Worm (Caenorhabditis elegans) whole organism, mixed stage, embryonic: ENCODE results near the gene T09D3.9.
A peak's percentile ranks its signal among the peaks of the same experiment; 100 is the strongest.

ENCODE experiments used
- M03D4.4 ChIP-seq: sonication (generic microtip); optimal IDR thresholded peaks from 2 replicates; lab custom pipeline; 2017; ENCODE audit warnings: mild to moderate bottlenecking, missing genetic modification characterization, missing compliant biosample characterization
- bed-3 ChIP-seq: fragments of 200-800 bp; sonication (Bioruptor generic); optimal IDR thresholded peaks from 3 replicates; lab custom pipeline; 2018; ENCODE audit warnings: mild to moderate bottlenecking, missing genetic modification characterization, moderate library complexity, missing compliant biosample characterization
- blmp-1 ChIP-seq: fragments of 150-350 bp; optimal IDR thresholded peaks from 2 replicates; lab custom pipeline; 2014; ENCODE audit warnings: missing biosample characterization, missing genetic modification characterization
- ceh-39 ChIP-seq: fragments of 150-350 bp; optimal IDR thresholded peaks from 2 replicates; lab custom pipeline; 2014; ENCODE audit warnings: missing biosample characterization, missing genetic modification characterization
- ceh-43 ChIP-seq: fragments of 200-800 bp; sonication (Bioruptor generic); optimal IDR thresholded peaks from 2 replicates; lab custom pipeline; 2018; ENCODE audit warnings: mild to moderate bottlenecking, missing genetic modification characterization, moderate library complexity, missing compliant biosample characterization
- ceh-83 ChIP-seq: fragments of 200-800 bp; sonication (Bioruptor generic); optimal IDR thresholded peaks from 2 replicates; lab custom pipeline; 2018; ENCODE audit warnings: mild to moderate bottlenecking, missing genetic modification characterization, missing compliant biosample characterization
- ces-1 ChIP-seq: fragments of 150-350 bp; optimal IDR thresholded peaks from 2 replicates; lab custom pipeline; 2014; ENCODE audit warnings: missing biosample characterization, missing genetic modification reagents, missing genetic modification characterization
- cnd-1 ChIP-seq: fragments of 200-800 bp; sonication (Bioruptor generic); optimal IDR thresholded peaks from 2 replicates; lab custom pipeline; 2018; ENCODE audit warnings: mild to moderate bottlenecking, missing genetic modification characterization, missing compliant biosample characterization
- drap-1 ChIP-seq: fragments of 200-800 bp; sonication (Bioruptor generic); optimal IDR thresholded peaks from 3 replicates; lab custom pipeline; 2018; ENCODE audit warnings: mild to moderate bottlenecking, missing genetic modification characterization, missing compliant biosample characterization
- elt-3 ChIP-seq: fragments of 150-350 bp; optimal IDR thresholded peaks from 2 replicates; lab custom pipeline; 2014; ENCODE audit warnings: missing biosample characterization, missing genetic modification characterization
- flh-1 ChIP-seq: fragments of 200-800 bp; sonication (Bioruptor generic); optimal IDR thresholded peaks from 2 replicates; lab custom pipeline; 2018; ENCODE audit warnings: mild to moderate bottlenecking, missing genetic modification characterization, moderate library complexity, missing compliant biosample characterization
- ham-2 ChIP-seq: fragments of 200-800 bp; sonication (Bioruptor generic); optimal IDR thresholded peaks from 2 replicates; lab custom pipeline; 2018; ENCODE audit warnings: mild to moderate bottlenecking, missing genetic modification characterization, missing compliant biosample characterization
- lin-32 ChIP-seq: fragments of 200-800 bp; sonication (Bioruptor generic); optimal IDR thresholded peaks from 2 replicates; lab custom pipeline; 2018; ENCODE audit warnings: mild to moderate bottlenecking, missing genetic modification characterization, missing compliant biosample characterization
- lsy-2 ChIP-seq: fragments of 150-350 bp; optimal IDR thresholded peaks from 2 replicates; lab custom pipeline; 2014; ENCODE audit warnings: missing biosample characterization, missing genetic modification characterization
- mab-5 ChIP-seq: fragments of 150-350 bp; optimal IDR thresholded peaks from 2 replicates; lab custom pipeline; 2014; ENCODE audit warnings: missing biosample characterization, missing genetic modification characterization
- mep-1 ChIP-seq: fragments of 150-350 bp; optimal IDR thresholded peaks from 2 replicates; lab custom pipeline; 2017; ENCODE audit warnings: missing biosample characterization, missing genetic modification reagents, missing genetic modification characterization, inconsistent platforms
- mls-2 ChIP-seq: sonication (generic microtip); optimal IDR thresholded peaks from 2 replicates; lab custom pipeline; 2016; ENCODE audit warnings: mild to moderate bottlenecking, missing genetic modification characterization, moderate library complexity, missing compliant biosample characterization
- nhr-12 ChIP-seq: fragments of 150-350 bp; optimal IDR thresholded peaks from 2 replicates; lab custom pipeline; 2014; ENCODE audit warnings: missing biosample characterization, missing genetic modification characterization
- nhr-2 ChIP-seq: fragments of 150-350 bp; optimal IDR thresholded peaks from 2 replicates; lab custom pipeline; 2014; ENCODE audit warnings: missing biosample characterization, missing genetic modification characterization
- nhr-28 ChIP-seq: fragments of 150-350 bp; optimal IDR thresholded peaks from 2 replicates; lab custom pipeline; 2014; ENCODE audit warnings: missing biosample characterization, missing genetic modification characterization
- nhr-76 ChIP-seq: sonication (generic microtip); optimal IDR thresholded peaks from 2 replicates; lab custom pipeline; 2017; ENCODE audit warnings: missing biosample characterization, missing genetic modification characterization
- pha-4 ChIP-seq: fragments of 150-350 bp; optimal IDR thresholded peaks from 2 replicates; lab custom pipeline; 2018; ENCODE audit warnings: missing biosample characterization, missing genetic modification reagents, missing genetic modification characterization
- sem-2 ChIP-seq: fragments of 200-800 bp; sonication (Bioruptor generic); optimal IDR thresholded peaks from 2 replicates; lab custom pipeline; 2018; ENCODE audit warnings: mild to moderate bottlenecking, missing genetic modification characterization, missing compliant biosample characterization
- snpc-4 ChIP-seq: fragments of 150-350 bp; optimal IDR thresholded peaks from 2 replicates; lab custom pipeline; 2014; ENCODE audit warnings: missing biosample characterization, missing genetic modification characterization
- sptf-1 ChIP-seq: sonication (generic microtip); optimal IDR thresholded peaks from 2 replicates; lab custom pipeline; 2017; ENCODE audit warnings: mild to moderate bottlenecking, missing genetic modification characterization, moderate library complexity, missing compliant biosample characterization
- tbx-8 ChIP-seq: fragments of 200-800 bp; sonication (Bioruptor generic); optimal IDR thresholded peaks from 2 replicates; lab custom pipeline; 2018; ENCODE audit warnings: mild to moderate bottlenecking, missing genetic modification characterization, moderate library complexity, missing compliant biosample characterization
- unc-120 ChIP-seq: sonication (generic microtip); optimal IDR thresholded peaks from 2 replicates; lab custom pipeline; 2017; ENCODE audit warnings: missing genetic modification characterization, missing compliant biosample characterization; ENCODE audit not compliant: poor library complexity, severe bottlenecking
- unc-39 ChIP-seq: fragments of 150-350 bp; optimal IDR thresholded peaks from 2 replicates; lab custom pipeline; 2014; ENCODE audit warnings: missing biosample characterization, missing genetic modification characterization
- unc-62 ChIP-seq: fragments of 150-350 bp; optimal IDR thresholded peaks from 2 replicates; lab custom pipeline; 2014; ENCODE audit warnings: missing biosample characterization, missing genetic modification reagents, missing genetic modification characterization
- zip-8 ChIP-seq: fragments of 150-350 bp; optimal IDR thresholded peaks from 2 replicates; lab custom pipeline; 2014; ENCODE audit warnings: missing biosample characterization, missing genetic modification characterization
- ztf-11 ChIP-seq: fragments of 150-350 bp; optimal IDR thresholded peaks from 2 replicates; lab custom pipeline; 2014; ENCODE audit warnings: missing biosample characterization, missing genetic modification characterization

T09D3.9 gene

ce11 chrV:5403938-5404337, 35.2 kb upstream of the T09D3.9 start:
- TF ChIP-seq unc-120 (no peak), nhr-76 (no peak), drap-1 (GFP tag; lab: Kevin White, UChicago) (no peak), blmp-1 (tag; lab: Kevin White, UChicago) (no peak)

DNA sequence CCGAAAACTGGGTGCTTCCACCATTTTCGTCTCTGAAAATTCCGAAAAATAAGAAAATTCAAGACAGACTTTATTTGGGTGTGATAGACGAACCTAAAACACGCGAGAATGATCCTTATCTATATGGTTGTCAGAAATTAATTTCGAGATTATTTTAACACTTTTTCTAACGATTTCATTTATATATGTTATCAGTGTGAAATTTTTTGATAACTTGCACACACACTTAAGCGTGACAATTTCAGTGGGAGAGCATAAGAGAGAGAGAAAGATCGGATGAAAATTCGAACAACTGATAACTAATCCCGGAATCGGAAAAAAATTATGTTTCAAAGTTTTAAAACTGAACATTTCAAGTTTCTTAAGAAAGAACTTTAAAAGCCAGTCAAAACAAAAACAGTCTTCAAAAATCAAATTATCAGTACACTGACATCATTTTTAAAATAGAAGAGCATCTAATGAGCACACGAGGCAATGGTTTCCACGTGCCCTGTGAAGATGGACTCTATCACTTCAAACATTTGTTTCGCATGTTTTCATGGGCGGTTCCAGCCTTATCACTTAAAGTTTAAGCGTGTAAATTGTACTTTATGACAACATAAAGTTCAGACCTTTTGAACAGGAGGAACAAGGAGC, 24.4 kb upstream of the T09D3.9 start, which contains the start of gene C35A11.4:
TSS of gene C35A11.4 (minus strand) at position 156 of the 636 bp plus-strand sequence.
- TF ChIP-seq elt-3 (no peak), snpc-4 (tag; lab: Kevin White, UChicago) (no peak), nhr-12 (no peak), mep-1 (tag; lab: Kevin White, UChicago) (no peak), zip-8 (tag; lab: Kevin White, UChicago) (no peak), lsy-2 (no peak), nhr-28 (no peak), tbx-8 (GFP tag; lab: Kevin White, UChicago) (no peak), ztf-11 (tag; lab: Kevin White, UChicago) (no peak), unc-62 (GFP tag; lab: Kevin White, UChicago) (no peak), bed-3 (no peak), unc-120 (no peak), ceh-39 (tag; lab: Kevin White, UChicago) (no peak), ceh-43 (GFP tag; lab: Kevin White, UChicago) (no peak), nhr-76 (no peak), unc-39 (tag; lab: Kevin White, UChicago) (no peak)

DNA sequence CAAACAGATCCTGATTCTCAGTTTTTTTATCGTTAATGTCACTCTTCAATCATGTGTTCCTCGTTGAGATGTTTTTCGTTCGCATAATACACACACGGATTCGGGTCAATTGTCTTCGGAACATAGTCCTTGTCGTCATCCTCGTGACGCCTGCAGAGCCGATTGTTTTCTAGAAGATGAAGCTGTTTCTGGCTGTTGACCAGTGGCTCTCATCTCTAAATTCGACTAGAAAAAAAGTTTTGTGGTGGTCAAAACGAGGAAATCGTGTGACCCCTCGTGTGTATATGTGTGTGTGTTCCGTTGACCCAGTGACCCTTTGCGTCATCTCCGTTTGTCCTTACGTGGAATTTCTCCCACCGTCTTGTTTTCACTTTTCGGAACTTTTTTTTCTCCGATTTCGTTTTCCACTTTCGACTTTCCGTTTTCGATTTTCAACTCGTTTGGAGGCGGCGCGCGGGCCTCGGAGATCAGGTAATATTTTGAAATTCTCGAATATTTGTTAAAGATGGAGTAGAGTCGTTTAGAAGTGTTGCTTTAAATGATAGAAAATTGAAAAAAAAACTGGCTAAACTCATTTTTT, 17.3 kb upstream of the T09D3.9 start, which contains the start of gene C35A11.2:
TSS of gene C35A11.2 (plus strand) at position 386 of the 580 bp plus-strand sequence.
- TF ChIP-seq blmp-1 (tag; lab: Kevin White, UChicago) (peak; percentile 75), nhr-2 (tag; lab: Kevin White, UChicago) (no peak)

- no peak for TF ChIP-seq nhr-76
- no peak for TF ChIP-seq bed-3
- no peak for TF ChIP-seq tbx-8 (GFP tag; lab: Kevin White, UChicago)
- no peak for TF ChIP-seq zip-8 (tag; lab: Kevin White, UChicago)
- no peak for TF ChIP-seq sptf-1
- TF ChIP-seq ces-1: no peak
- no peak for TF ChIP-seq sem-2
- TF ChIP-seq ham-2 (GFP tag; lab: Kevin White, UChicago): no peak
- TF ChIP-seq unc-39 (tag; lab: Kevin White, UChicago): no peak
- no peak for TF ChIP-seq ceh-83
- TF ChIP-seq unc-62 (GFP tag; lab: Kevin White, UChicago): no peak
- TF ChIP-seq lsy-2: no peak
- TF ChIP-seq drap-1 (GFP tag; lab: Kevin White, UChicago): no peak
Observed at ce11 chrV:5372118-5372517, 3.4 kb upstream of the T09D3.9 start, which contains the start of gene C35A11.3. Gene C35A11.3, plus strand, starts transcription at chrV:5372418.

- TF ChIP-seq mep-1 (tag; lab: Kevin White, UChicago) (no peak), unc-39 (tag; lab: Kevin White, UChicago) (no peak), zip-8 (tag; lab: Kevin White, UChicago) (no peak), nhr-76 (no peak), elt-3 (no peak), ces-1 (no peak)
Observed at ce11 chrV:5364863-5365262, 3.8 kb downstream of the T09D3.9 start, which contains the start of gene T09D3.8. Gene T09D3.8, plus strand, starts transcription at chrV:5365163.

ce11 chrV:5362220-5362619, 6.5 kb downstream of the T09D3.9 start:
- no peak for TF ChIP-seq M03D4.4 (tag; lab: Kevin White, UChicago)
- no peak for TF ChIP-seq elt-3
- TF ChIP-seq lin-32 (GFP tag; lab: Kevin White, UChicago): no peak
- no peak for TF ChIP-seq mls-2
- TF ChIP-seq sem-2: no peak
- no peak for TF ChIP-seq pha-4 (tag; lab: Kevin White, UChicago)
- TF ChIP-seq unc-120: no peak
- no peak for TF ChIP-seq flh-1
- no peak for TF ChIP-seq nhr-28
- no peak for TF ChIP-seq cnd-1 (tag; lab: Kevin White, UChicago)
- TF ChIP-seq nhr-12: no peak
- no peak for TF ChIP-seq lsy-2
- no peak for TF ChIP-seq mab-5
- no peak for TF ChIP-seq drap-1 (GFP tag; lab: Kevin White, UChicago)
- TF ChIP-seq, all 35 proteins: peak for 0
